Worm (Caenorhabditis elegans) whole organism, L2 larva: ENCODE data around the gene scl-12.

Source experiments
- F13H6.1 ChIP-seq: sonication (generic microtip); optimal IDR thresholded peaks from 2 replicates; lab custom pipeline; 2016; ENCODE audit warnings: missing genetic modification characterization, missing compliant biosample characterization
- elt-1 ChIP-seq: fragments of 150-350 bp; optimal IDR thresholded peaks from 2 replicates; lab custom pipeline; 2014; ENCODE audit warnings: missing biosample characterization, missing genetic modification characterization
- mbf-1 ChIP-seq: sonication (generic microtip); optimal IDR thresholded peaks from 2 replicates; lab custom pipeline; 2017; ENCODE audit warnings: missing biosample characterization, missing genetic modification characterization
- snpc-4 ChIP-seq: fragments of 150-350 bp; optimal IDR thresholded peaks from 2 replicates; lab custom pipeline; 2014; ENCODE audit warnings: missing biosample characterization, missing genetic modification characterization
- ztf-11 ChIP-seq: sonication (generic microtip); optimal IDR thresholded peaks from 2 replicates; lab custom pipeline; 2017; ENCODE audit warnings: missing biosample characterization, missing genetic modification characterization

ce11 chrV:3814009-3814408, 1.6 kb downstream of the scl-12 start:
- TF ChIP-seq elt-1 (tag; lab: Kevin White, UChicago) = no peak
- no peak for TF ChIP-seq ztf-11 (tag; lab: Kevin White, UChicago)
- TF ChIP-seq snpc-4 = no peak
- no peak for TF ChIP-seq mbf-1 (tag; lab: Kevin White, UChicago)
- TF ChIP-seq F13H6.1 (tag; lab: Kevin White, UChicago) = no peak
